Fruit fly (Drosophila melanogaster): ENCODE measurements around the gene Rpn3.

The Rpn3 gene

DNA sequence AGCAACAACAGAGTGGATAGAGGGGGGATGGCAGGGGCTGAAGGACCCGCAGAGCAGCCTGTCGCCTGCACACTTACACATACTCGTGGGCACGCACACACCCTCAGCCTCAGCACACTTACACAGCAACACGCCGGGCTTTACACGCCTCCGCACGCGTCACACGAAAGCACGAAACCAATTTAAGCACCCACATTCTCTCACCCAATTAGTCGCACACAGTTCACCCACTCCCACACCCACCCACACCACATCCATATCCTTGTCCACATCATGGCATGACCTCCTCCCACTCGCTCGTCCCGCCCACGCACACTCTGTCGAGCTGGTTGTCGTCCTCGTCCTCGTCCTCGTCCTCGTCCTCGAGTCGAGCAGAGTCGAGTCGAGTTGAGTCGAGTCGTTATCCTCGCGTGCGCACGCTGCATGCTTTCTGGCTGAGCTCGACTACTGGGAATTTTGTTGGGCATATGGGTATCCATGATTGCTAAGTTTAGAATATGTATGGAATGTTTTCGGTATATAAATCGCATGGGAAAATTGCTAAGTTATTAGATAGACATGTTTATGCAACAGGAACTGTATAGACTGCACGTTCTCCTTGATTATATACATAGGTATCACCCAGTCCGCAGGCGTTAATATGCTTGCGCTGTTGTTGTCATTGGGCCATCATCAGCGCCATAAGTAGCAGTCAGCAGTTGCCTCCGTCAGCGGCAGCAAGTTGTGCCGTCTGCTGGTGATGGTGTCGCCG is 39.5 kb upstream of the Rpn3 start (continued):
- TF ChIP-seq chif (GFP tag; optimal IDR thresholded peaks at IDR 0.05) (peak; percentile 58 to 73), CG4424 (GFP tag; optimal IDR thresholded peaks at IDR 0.05) (peak; percentile 66), mam (GFP tag; optimal IDR thresholded peaks at IDR 0.05) (peak; percentile 88), trh (GFP tag; optimal IDR thresholded peaks at IDR 0.05) (no peak), Atf6 (GFP tag; IDR thresholded peaks at IDR 0.05) (peak; percentile 92), CrebB (tag; optimal IDR thresholded peaks at IDR 0.05) (peak; percentile 73), CG18764 (GFP tag; optimal IDR thresholded peaks at IDR 0.05) (peak; percentile 37), CG10543 (GFP tag; optimal IDR thresholded peaks at IDR 0.05) (peak; percentile 73), MBD-R2 (GFP tag; IDR thresholded peaks at IDR 0.05) (peak; percentile 41; the same call in 1 of the 2 replicates), NfI (GFP tag; optimal IDR thresholded peaks at IDR 0.05) (peak; percentile 83), ato (GFP tag; IDR thresholded peaks at IDR 0.05; ENCODE audit: partially characterized antibody) (no peak), CG3995 (GFP tag; optimal IDR thresholded peaks at IDR 0.05) (no peak), CG12744 (GFP tag; optimal IDR thresholded peaks at IDR 0.05) (peak; percentile 49), CG7839 (tag; optimal IDR thresholded peaks at IDR 0.05) (peak; percentile 89), z (GFP tag; IDR thresholded peaks at IDR 0.05) (no peak), ci (GFP tag; IDR thresholded peaks at IDR 0.05) (peak; percentile 91), h (optimal IDR thresholded peaks at IDR 0.05) (no peak), abd-A (tag; optimal IDR thresholded peaks at IDR 0.05) (peak; percentile 96), Max (GFP tag; optimal IDR thresholded peaks at IDR 0.05) (peak; percentile 55), Dref (GFP tag; IDR thresholded peaks at IDR 0.05) (no peak), ap (GFP tag; IDR thresholded peaks at IDR 0.05) (peak; percentile 72), salm (tag; optimal IDR thresholded peaks at IDR 0.05) (peak; percentile 51), dmrt99B (tag; optimal IDR thresholded peaks at IDR 0.05) (peak; percentile 88), pfk (GFP tag; optimal IDR thresholded peaks at IDR 0.05) (no peak), CG10462 (GFP tag; optimal IDR thresholded peaks at IDR 0.05) (peak; percentile 3), trem (tag; optimal IDR thresholded peaks at IDR 0.05) (peak; percentile 36), NC2α (GFP tag; optimal IDR thresholded peaks at IDR 0.05) (peak; percentile 46), CG12769 (tag; optimal IDR thresholded peaks at IDR 0.05) (peak; percentile 95), Lim3 (GFP tag; IDR thresholded peaks at IDR 0.05) (peak; percentile 67), sc (optimal IDR thresholded peaks at IDR 0.05) (no peak), sc (GFP tag; optimal IDR thresholded peaks at IDR 0.05) (peak; percentile 59), her (GFP tag; optimal IDR thresholded peaks at IDR 0.05) (peak; percentile 84), CG43689 (GFP tag; IDR thresholded peaks at IDR 0.05) (peak; percentile 67), BtbVII (GFP tag; optimal IDR thresholded peaks at IDR 0.05) (peak; percentile 78), CG11247 (GFP tag; IDR thresholded peaks at IDR 0.05) (peak; percentile 81), Hsf (GFP tag; optimal IDR thresholded peaks at IDR 0.05) (peak; percentile 78), slou (GFP tag; optimal IDR thresholded peaks at IDR 0.05) (peak; percentile 74), Ssrp (tag; optimal IDR thresholded peaks at IDR 0.05) (peak; percentile 73), ttk (GFP tag; IDR thresholded peaks at IDR 0.05) (peak; percentile 86), nom (GFP tag; optimal IDR thresholded peaks at IDR 0.05) (no peak), CG6813 (GFP tag; optimal IDR thresholded peaks at IDR 0.05) (peak; percentile 70), tin (GFP tag; optimal IDR thresholded peaks at IDR 0.05) (peak; percentile 69), ind (GFP tag; optimal IDR thresholded peaks at IDR 0.05) (peak; percentile 82), CG1647 (GFP tag; optimal IDR thresholded peaks at IDR 0.05) (peak; percentile 66), sd (tag; optimal IDR thresholded peaks at IDR 0.05) (peak; percentile 64), CG2129 (GFP tag; IDR thresholded peaks at IDR 0.05; ENCODE audit: partially characterized antibody) (no peak), crc (GFP tag; optimal IDR thresholded peaks at IDR 0.05) (peak; percentile 60), dmrt11E (tag; optimal IDR thresholded peaks at IDR 0.05) (peak; percentile 30), GATAe (GFP tag; conservative IDR thresholded peaks at IDR 0.05) (0 out of 2 replicates have a peak, but pooled peaks have one; percentile 15), CG4360 (GFP tag; IDR thresholded peaks at IDR 0.05) (peak; percentile 36; the same call in 1 of the 2 replicates)
